Worm (Caenorhabditis elegans) whole organism, early embryonic: ENCODE results near the gene D2045.8.

Source experiments
- ama-1 ChIP-seq: fragments of 150-350 bp; optimal IDR thresholded peaks from 2 replicates; lab custom pipeline; 2014
- ceh-13 ChIP-seq: fragments of 200-800 bp; sonication (Bioruptor generic); optimal IDR thresholded peaks from 2 replicates; lab custom pipeline; 2018; ENCODE audit warnings: mild to moderate bottlenecking, missing genetic modification characterization, missing compliant biosample characterization
- ceh-36 ChIP-seq: sonication (generic microtip); optimal IDR thresholded peaks from 2 replicates; lab custom pipeline; 2016; ENCODE audit warnings: missing genetic modification characterization, inconsistent platforms, missing compliant biosample characterization
- tbx-37 ChIP-seq: fragments of 200-800 bp; sonication (Bioruptor generic); conservative IDR thresholded peaks from 2 replicates; pipeline ENCODE4 v1.3.6; 2022; ENCODE audit warnings: missing genetic modification reagents, missing genetic modification characterization, missing compliant biosample characterization

- TF ChIP-seq ceh-36 (tag; lab: Kevin White, UChicago) (no peak), ama-1 (lab: Kevin White, UChicago) (no peak), ceh-13 (no peak), tbx-37 (GFP tag; lab: Robert Waterston, UW) (no peak)
Observed at ce11 chrIII:10527446-10527845, 45.4 kb downstream of the D2045.8 start.
